Fruit fly (Drosophila melanogaster): ENCODE results near the gene Tre1.
A peak's percentile ranks its signal among the peaks of the same experiment; 100 is the strongest.

The Tre1 gene

DNA sequence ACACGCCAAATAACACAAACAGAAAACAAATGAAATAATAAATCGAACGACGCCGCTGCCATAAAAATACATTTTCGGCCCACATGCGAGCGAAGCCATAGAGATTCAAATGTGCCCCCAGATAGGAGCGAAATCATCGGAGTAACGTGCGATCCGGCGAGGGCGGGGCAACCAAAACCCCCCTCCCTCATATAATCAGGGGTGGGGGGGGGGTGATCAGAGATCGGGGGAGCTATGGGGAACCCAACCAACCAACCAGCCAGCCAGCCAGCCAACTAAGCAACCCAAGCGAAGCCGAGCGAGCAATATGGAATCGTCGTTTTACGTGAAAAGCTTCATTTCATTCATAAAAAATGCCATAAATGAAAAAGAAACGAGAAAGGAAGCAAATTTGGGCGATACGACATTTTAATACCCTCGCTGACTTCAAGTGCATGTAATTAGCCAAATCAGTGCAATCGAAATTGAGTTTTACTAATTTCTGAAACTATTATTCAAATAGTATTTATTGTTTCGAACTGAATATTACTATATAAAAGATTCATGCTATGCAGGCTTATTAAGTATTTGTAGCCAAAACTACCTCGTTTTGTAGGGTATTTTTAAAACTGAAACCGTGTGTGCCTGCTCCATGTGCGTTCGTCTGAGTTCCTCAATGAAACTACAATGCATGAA lies 20.2 kb upstream of the Tre1 start:
- TF ChIP-seq insv (optimal IDR thresholded peaks at IDR 0.05), result no peak
- no peak for TF ChIP-seq h (optimal IDR thresholded peaks at IDR 0.05)
- no peak for TF ChIP-seq psq (optimal IDR thresholded peaks at IDR 0.05)
- TF ChIP-seq Myc (optimal IDR thresholded peaks at IDR 0.05), result no peak
- TF ChIP-seq Sin3A (optimal IDR thresholded peaks at IDR 0.05), result no peak
- no peak for TF ChIP-seq ttk (optimal IDR thresholded peaks at IDR 0.05)

DNA sequence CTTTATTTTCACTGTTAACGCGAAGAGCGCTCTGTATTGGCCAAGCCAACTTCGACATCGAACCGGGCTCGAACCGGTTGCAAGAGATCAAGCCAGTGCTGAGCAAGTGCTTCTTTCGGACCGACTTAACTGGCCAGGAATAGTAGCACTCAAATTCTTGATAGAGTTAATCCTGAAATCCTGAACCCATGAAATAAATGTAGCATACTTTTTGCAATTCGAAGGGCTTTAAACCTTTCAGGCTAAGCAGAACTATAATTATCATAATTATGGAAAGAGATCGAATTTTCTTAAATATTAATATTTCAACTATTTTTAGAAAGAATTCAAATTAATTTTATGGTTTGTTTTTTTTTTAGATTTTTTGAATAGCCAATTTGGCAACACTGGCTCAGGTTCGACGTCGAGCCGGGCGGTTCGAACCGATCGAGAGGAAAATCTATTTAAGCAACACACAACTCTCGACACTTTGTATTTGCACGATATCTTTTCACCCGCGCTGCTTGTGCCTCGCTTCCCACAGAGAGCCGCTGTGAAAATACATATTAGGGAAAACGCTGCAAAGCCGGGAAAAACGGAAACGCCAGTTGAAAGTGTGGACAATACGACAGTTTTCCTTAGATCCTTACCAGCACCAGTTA lies 18.4 kb upstream of the Tre1 start, which contains the start of gene AdamTS-B:
TSS of gene AdamTS-B (plus strand) at position 471 of the 641 bp plus-strand sequence.
- TF ChIP-seq ttk (optimal IDR thresholded peaks at IDR 0.05) (no peak), Myc (optimal IDR thresholded peaks at IDR 0.05) (no peak), insv (optimal IDR thresholded peaks at IDR 0.05) (no peak), psq (optimal IDR thresholded peaks at IDR 0.05) (no peak), Sin3A (optimal IDR thresholded peaks at IDR 0.05) (no peak), h (optimal IDR thresholded peaks at IDR 0.05) (no peak)

DNA sequence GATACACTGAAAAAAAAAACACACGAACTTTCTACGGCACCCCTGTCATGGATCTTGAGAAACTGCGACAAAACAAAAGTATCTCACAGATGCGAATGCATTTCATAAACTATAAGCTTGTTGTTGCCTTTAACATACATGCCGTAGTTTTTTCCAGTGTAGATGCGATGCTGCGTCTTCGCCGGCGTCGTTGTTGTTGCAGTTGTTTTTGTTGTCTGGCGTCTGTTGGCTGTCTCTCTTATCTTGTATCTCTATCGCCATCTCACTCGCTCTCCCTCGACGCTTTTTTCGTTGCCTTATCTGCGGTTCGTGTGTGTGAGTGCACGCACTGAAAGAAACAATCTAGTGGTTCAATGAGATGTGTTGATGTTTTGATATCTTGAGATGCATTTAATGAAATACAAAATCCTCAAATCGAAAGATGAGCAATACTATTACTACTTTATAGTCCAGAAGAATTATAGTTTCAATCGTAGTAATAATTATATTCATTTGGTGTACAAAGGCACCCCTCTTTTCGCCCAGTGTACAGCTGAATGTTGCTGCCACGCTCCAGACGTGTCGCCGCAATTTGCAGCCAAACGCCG lies 16.8 kb upstream of the Tre1 start:
- TF ChIP-seq psq (optimal IDR thresholded peaks at IDR 0.05) (no peak), ttk (optimal IDR thresholded peaks at IDR 0.05) (no peak), h (optimal IDR thresholded peaks at IDR 0.05) (no peak)

- TF ChIP-seq ttk (optimal IDR thresholded peaks at IDR 0.05) (no peak), Sin3A (optimal IDR thresholded peaks at IDR 0.05) (no peak), Myc (optimal IDR thresholded peaks at IDR 0.05) (no peak), insv (optimal IDR thresholded peaks at IDR 0.05) (no peak), h (optimal IDR thresholded peaks at IDR 0.05) (no peak), psq (optimal IDR thresholded peaks at IDR 0.05) (no peak)
Measured at dm6 chrX:5695958-5696357, 16.2 kb upstream of the Tre1 start.

- TF ChIP-seq insv (optimal IDR thresholded peaks at IDR 0.05) (no peak), h (optimal IDR thresholded peaks at IDR 0.05) (no peak), psq (optimal IDR thresholded peaks at IDR 0.05) (no peak), Sin3A (optimal IDR thresholded peaks at IDR 0.05) (no peak), ttk (optimal IDR thresholded peaks at IDR 0.05) (no peak), Myc (optimal IDR thresholded peaks at IDR 0.05) (no peak)
Measured at dm6 chrX:5695035-5695434, 15.3 kb upstream of the Tre1 start, which contains the start of gene CG3149. Gene CG3149, minus strand, starts transcription at chrX:5695205.

DNA sequence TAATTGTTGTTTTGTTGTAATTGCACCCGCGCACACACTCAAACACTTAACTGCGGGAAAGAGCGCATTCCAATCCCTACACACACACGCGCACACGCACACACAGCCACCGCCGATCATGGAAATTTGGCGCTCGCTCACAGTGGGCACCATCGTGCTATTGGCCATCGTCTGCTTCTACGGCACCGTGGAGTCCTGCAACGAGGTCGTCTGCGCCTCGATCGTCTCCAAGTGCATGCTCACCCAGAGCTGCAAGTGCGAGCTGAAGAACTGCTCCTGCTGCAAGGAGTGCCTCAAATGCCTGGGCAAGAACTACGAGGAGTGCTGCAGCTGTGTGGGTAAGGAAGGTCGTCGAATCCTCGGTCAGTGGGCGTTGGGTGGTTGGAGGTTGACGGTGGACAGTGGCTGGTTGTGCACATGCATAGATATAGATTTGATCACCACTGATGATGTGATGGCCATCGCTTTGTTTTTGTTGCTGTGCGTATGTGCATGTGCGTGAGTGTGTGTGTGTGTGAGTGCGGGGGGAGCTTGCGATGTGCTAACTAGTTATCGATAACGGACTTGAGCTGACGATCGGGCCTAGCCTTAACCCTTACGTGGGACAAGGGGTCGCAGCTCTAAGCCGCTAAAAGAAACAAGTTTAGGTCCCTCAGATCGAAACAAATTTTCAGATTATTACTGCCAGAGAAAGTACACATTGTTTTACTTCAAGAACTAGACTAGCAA lies 11.0 kb upstream of the Tre1 start:
- TF ChIP-seq Sin3A (optimal IDR thresholded peaks at IDR 0.05), result no peak
- no peak for TF ChIP-seq psq (optimal IDR thresholded peaks at IDR 0.05)
- no peak for TF ChIP-seq insv (optimal IDR thresholded peaks at IDR 0.05)
- TF ChIP-seq h (optimal IDR thresholded peaks at IDR 0.05), result no peak
- TF ChIP-seq ttk (optimal IDR thresholded peaks at IDR 0.05), result no peak
- TF ChIP-seq Myc (optimal IDR thresholded peaks at IDR 0.05), result no peak

- TF ChIP-seq insv (optimal IDR thresholded peaks at IDR 0.05) (no peak), Sin3A (optimal IDR thresholded peaks at IDR 0.05) (no peak), Myc (optimal IDR thresholded peaks at IDR 0.05) (no peak), psq (optimal IDR thresholded peaks at IDR 0.05) (no peak), h (optimal IDR thresholded peaks at IDR 0.05) (no peak), ttk (optimal IDR thresholded peaks at IDR 0.05) (no peak)
Measured at dm6 chrX:5690216-5690523, 10.4 kb upstream of the Tre1 start.

DNA sequence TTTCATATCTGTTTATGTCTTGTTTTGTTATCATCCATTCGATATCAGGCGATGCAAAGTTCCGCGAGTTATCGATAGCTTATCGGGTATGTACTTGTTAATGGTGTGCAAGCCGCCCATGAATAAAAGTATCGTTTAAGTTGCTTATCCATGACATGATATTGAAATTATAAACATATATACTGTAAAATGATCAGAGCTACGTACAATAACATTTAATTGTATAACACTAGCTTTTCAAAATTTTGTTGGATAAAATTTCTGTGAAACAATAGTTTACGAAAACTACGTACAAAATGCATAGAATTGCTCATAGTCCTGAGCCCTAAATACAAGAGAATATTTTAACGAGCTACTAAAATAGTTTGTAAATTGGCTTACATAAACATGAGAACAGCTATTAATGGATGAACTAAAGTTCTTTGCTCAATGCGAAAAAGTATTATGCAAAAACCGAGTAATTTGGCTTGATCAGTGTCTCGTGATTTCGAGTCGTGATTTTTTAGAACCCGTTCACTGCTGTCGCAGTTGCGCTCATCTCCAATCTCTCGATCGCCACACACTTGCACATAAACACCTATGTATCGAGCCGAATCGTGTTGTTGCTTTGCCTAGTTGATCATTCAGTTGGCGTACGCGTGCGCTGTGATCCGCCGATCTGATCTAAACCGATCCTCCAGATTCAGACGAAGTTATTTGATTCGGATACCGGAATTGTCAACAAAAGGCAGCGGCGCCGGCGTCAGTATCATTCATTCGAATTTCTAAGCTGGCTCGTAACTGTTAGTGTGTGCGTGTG lies 9.8 kb upstream of the Tre1 start, which contains the start of the genes PGAP1 and cv:
TSS of gene PGAP1 (minus strand) at position 57 of the 799 bp plus-strand sequence.
TSS of gene cv (plus strand) at position 586 of the 799 bp plus-strand sequence.
- TF ChIP-seq psq (optimal IDR thresholded peaks at IDR 0.05), result peak; percentile 79
- no peak for TF ChIP-seq insv (optimal IDR thresholded peaks at IDR 0.05)

- TF ChIP-seq h (optimal IDR thresholded peaks at IDR 0.05) (no peak), ttk (optimal IDR thresholded peaks at IDR 0.05) (no peak), psq (optimal IDR thresholded peaks at IDR 0.05) (no peak)
Measured at dm6 chrX:5682940-5683339, 3.2 kb upstream of the Tre1 start, which contains the start of gene CG42449. Gene CG42449, plus strand, starts transcription at chrX:5683240.

DNA sequence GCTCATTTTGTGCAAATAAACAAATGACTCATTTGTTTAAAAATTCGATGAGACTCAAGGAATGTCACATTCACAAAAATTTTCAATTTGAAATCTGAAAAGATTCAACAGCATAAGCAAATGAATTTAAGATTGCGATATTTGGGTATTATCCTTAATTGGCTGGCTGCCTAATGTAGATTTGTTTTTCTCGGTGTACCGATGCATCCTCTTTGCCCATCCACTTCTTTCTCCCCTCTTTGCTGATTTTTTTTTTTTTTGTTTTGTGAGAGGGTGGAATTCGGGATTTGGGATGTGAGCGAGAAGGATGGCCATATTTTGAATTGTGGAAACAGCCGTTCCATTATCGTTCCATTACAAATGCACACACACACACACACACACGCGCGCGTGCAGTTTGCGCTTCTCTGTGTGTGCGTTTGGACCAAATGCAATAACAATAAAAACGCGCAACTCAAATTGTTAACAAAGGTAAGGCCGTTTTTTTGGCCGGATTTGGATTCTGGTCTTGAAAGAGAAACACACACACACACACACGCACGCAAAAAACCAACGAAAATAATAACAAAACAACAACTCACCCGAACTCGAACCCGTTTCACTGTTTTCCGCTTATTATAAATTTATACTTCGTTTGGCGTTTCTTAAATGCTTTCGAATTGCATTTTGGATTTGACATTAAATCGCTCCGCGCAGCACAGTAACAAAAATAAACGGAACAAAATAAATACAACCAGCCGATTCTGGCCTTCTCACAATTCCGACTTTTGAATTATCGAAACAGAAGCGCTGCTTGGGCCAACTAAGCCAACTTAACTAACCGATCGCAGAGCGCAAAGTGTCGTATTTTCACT lies 471 bp downstream of the Tre1 start:
- no peak for TF ChIP-seq h (optimal IDR thresholded peaks at IDR 0.05)
- no peak for TF ChIP-seq psq (optimal IDR thresholded peaks at IDR 0.05)
- no peak for TF ChIP-seq Myc (optimal IDR thresholded peaks at IDR 0.05)
- TF ChIP-seq Sin3A (optimal IDR thresholded peaks at IDR 0.05), result no peak
- no peak for TF ChIP-seq insv (optimal IDR thresholded peaks at IDR 0.05)
- TF ChIP-seq ttk (optimal IDR thresholded peaks at IDR 0.05), result no peak

dm6 chrX:5678178-5678470 lies 1.7 kb downstream of the Tre1 start:
- no peak for TF ChIP-seq Sin3A (optimal IDR thresholded peaks at IDR 0.05)
- TF ChIP-seq ttk (optimal IDR thresholded peaks at IDR 0.05), result no peak
- TF ChIP-seq insv (optimal IDR thresholded peaks at IDR 0.05), result no peak
- TF ChIP-seq h (optimal IDR thresholded peaks at IDR 0.05), result no peak
- no peak for TF ChIP-seq psq (optimal IDR thresholded peaks at IDR 0.05)
- TF ChIP-seq Myc (optimal IDR thresholded peaks at IDR 0.05), result no peak

Measured in Kc167 (cell line).